Fruit fly (Drosophila melanogaster): ENCODE data around the gene CG2493.

DNA sequence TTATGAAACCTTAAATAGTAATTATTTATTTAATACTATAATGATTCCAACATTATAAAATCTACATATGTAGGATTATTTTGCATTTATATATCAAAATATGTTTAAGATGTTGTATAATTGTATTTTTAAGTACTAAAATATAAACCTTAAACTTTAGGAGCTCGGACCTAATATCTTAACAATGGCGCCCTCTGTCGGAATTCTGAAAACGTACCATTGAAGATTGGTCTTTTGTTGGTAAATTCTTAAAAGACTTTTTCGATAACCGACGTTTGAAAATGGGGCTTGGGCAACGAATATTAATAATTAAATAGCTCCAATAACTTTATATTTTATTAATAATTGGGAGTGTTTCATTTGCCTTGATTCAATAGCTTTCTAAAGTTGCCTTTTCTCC is 25.4 kb downstream of the CG2493 start:
- TF ChIP-seq pan (optimal IDR thresholded peaks at IDR 0.05) (no peak), Dll (optimal IDR thresholded peaks at IDR 0.05) (no peak), CG8478 (optimal IDR thresholded peaks at IDR 0.05) (no peak), psq (optimal IDR thresholded peaks at IDR 0.05) (no peak)

All from whole organism.